Worm (Caenorhabditis elegans): Measurements from ENCODE around the gene T19C9.8.

T19C9.8 gene

ce11 chrV:17238799-17239198 is at the start of gene T19C9.8:
Gene T19C9.8 (plus strand): TSS chrV:17239097.
- TF ChIP-seq klf-2 (GFP tag; conservative IDR thresholded peaks at IDR 0.05), result no peak
- TF ChIP-seq T22C8.4 (GFP tag; IDR thresholded peaks at IDR 0.05), result no peak
- no peak for TF ChIP-seq ref-1 (GFP tag; conservative IDR thresholded peaks at IDR 0.05)

ce11 chrV:17190399-17190798 is 48.5 kb upstream of the T19C9.8 start, which contains the start of gene str-199:
Gene str-199 (minus strand): TSS chrV:17190499.
- no peak for TF ChIP-seq T22C8.4 (GFP tag; IDR thresholded peaks at IDR 0.05)
- no peak for TF ChIP-seq ref-1 (GFP tag; conservative IDR thresholded peaks at IDR 0.05)
- TF ChIP-seq med-1 (GFP tag; optimal IDR thresholded peaks at IDR 0.05; ENCODE audit: insufficient read depth), result no peak
- TF ChIP-seq cog-1 (tag; optimal IDR thresholded peaks at IDR 0.05), result no peak
- no peak for TF ChIP-seq tab-1 (GFP tag; IDR thresholded peaks at IDR 0.05)
- TF ChIP-seq ztf-29 (GFP tag; IDR thresholded peaks at IDR 0.05), result no peak
- no peak for TF ChIP-seq klf-2 (GFP tag; conservative IDR thresholded peaks at IDR 0.05)
- TF ChIP-seq ztf-23 (GFP tag; IDR thresholded peaks at IDR 0.05), result no peak
- TF ChIP-seq flt-1 (GFP tag; IDR thresholded peaks at IDR 0.05), result no peak

- no peak for TF ChIP-seq tab-1 (GFP tag; IDR thresholded peaks at IDR 0.05)
- no peak for TF ChIP-seq T22C8.4 (GFP tag; IDR thresholded peaks at IDR 0.05)
- no peak for TF ChIP-seq cog-1 (tag; optimal IDR thresholded peaks at IDR 0.05)
- TF ChIP-seq flt-1 (GFP tag; IDR thresholded peaks at IDR 0.05), result no peak
- TF ChIP-seq klf-2 (GFP tag; conservative IDR thresholded peaks at IDR 0.05), result no peak
- no peak for TF ChIP-seq ztf-29 (GFP tag; IDR thresholded peaks at IDR 0.05)
- TF ChIP-seq ztf-23 (GFP tag; IDR thresholded peaks at IDR 0.05), result no peak
- TF ChIP-seq ref-1 (GFP tag; conservative IDR thresholded peaks at IDR 0.05), result no peak
- no peak for TF ChIP-seq med-1 (GFP tag; optimal IDR thresholded peaks at IDR 0.05; ENCODE audit: insufficient read depth)
Observed at ce11 chrV:17192238-17192637, 46.7 kb upstream of the T19C9.8 start, which contains the start of gene srz-47. Gene srz-47 (minus strand): TSS chrV:17192338.

ce11 chrV:17198926-17199325 is 40.0 kb upstream of the T19C9.8 start, which contains the start of gene srz-96:
Gene srz-96 (plus strand): TSS chrV:17199226.
- TF ChIP-seq ref-1 (GFP tag; conservative IDR thresholded peaks at IDR 0.05), result no peak
- no peak for TF ChIP-seq tab-1 (GFP tag; IDR thresholded peaks at IDR 0.05)
- TF ChIP-seq ztf-29 (GFP tag; IDR thresholded peaks at IDR 0.05), result no peak
- no peak for TF ChIP-seq T22C8.4 (GFP tag; IDR thresholded peaks at IDR 0.05)
- TF ChIP-seq flt-1 (GFP tag; IDR thresholded peaks at IDR 0.05), result no peak
- no peak for TF ChIP-seq klf-2 (GFP tag; conservative IDR thresholded peaks at IDR 0.05)
- TF ChIP-seq med-1 (GFP tag; optimal IDR thresholded peaks at IDR 0.05; ENCODE audit: insufficient read depth), result no peak
- TF ChIP-seq cog-1 (tag; optimal IDR thresholded peaks at IDR 0.05), result no peak

- no peak for TF ChIP-seq klf-2 (GFP tag; conservative IDR thresholded peaks at IDR 0.05)
Observed at ce11 chrV:17201847-17202246, 37.0 kb upstream of the T19C9.8 start, which contains the start of gene Y68A4A.10. Gene Y68A4A.10 (plus strand): TSS chrV:17202147.

- TF ChIP-seq flt-1 (GFP tag; IDR thresholded peaks at IDR 0.05), result no peak
- no peak for TF ChIP-seq ref-1 (GFP tag; conservative IDR thresholded peaks at IDR 0.05)
- TF ChIP-seq ztf-29 (GFP tag; IDR thresholded peaks at IDR 0.05), result no peak
- no peak for TF ChIP-seq T22C8.4 (GFP tag; IDR thresholded peaks at IDR 0.05)
- no peak for TF ChIP-seq cog-1 (tag; optimal IDR thresholded peaks at IDR 0.05)
- no peak for TF ChIP-seq tab-1 (GFP tag; IDR thresholded peaks at IDR 0.05)
- no peak for TF ChIP-seq klf-2 (GFP tag; conservative IDR thresholded peaks at IDR 0.05)
- TF ChIP-seq ztf-23 (GFP tag; IDR thresholded peaks at IDR 0.05), result no peak
- no peak for TF ChIP-seq med-1 (GFP tag; optimal IDR thresholded peaks at IDR 0.05; ENCODE audit: insufficient read depth)
Observed at ce11 chrV:17206469-17206868, 32.4 kb upstream of the T19C9.8 start.

ce11 chrV:17208045-17208444 is 30.9 kb upstream of the T19C9.8 start, which contains the start of gene Y68A4A.13:
Gene Y68A4A.13 (minus strand): TSS chrV:17208145.
- TF ChIP-seq ztf-23 (GFP tag; IDR thresholded peaks at IDR 0.05) (no peak), flt-1 (GFP tag; IDR thresholded peaks at IDR 0.05) (no peak), ref-1 (GFP tag; conservative IDR thresholded peaks at IDR 0.05) (no peak), klf-2 (GFP tag; conservative IDR thresholded peaks at IDR 0.05) (no peak), tab-1 (GFP tag; IDR thresholded peaks at IDR 0.05) (no peak), T22C8.4 (GFP tag; IDR thresholded peaks at IDR 0.05) (no peak), cog-1 (tag; optimal IDR thresholded peaks at IDR 0.05) (no peak), med-1 (GFP tag; optimal IDR thresholded peaks at IDR 0.05; ENCODE audit: insufficient read depth) (no peak), ztf-29 (GFP tag; IDR thresholded peaks at IDR 0.05) (no peak)

- no peak for TF ChIP-seq ztf-29 (GFP tag; IDR thresholded peaks at IDR 0.05)
- no peak for TF ChIP-seq ztf-23 (GFP tag; IDR thresholded peaks at IDR 0.05)
- no peak for TF ChIP-seq T22C8.4 (GFP tag; IDR thresholded peaks at IDR 0.05)
- no peak for TF ChIP-seq klf-2 (GFP tag; conservative IDR thresholded peaks at IDR 0.05)
- no peak for TF ChIP-seq cog-1 (tag; optimal IDR thresholded peaks at IDR 0.05)
- TF ChIP-seq ref-1 (GFP tag; conservative IDR thresholded peaks at IDR 0.05), result no peak
- TF ChIP-seq tab-1 (GFP tag; IDR thresholded peaks at IDR 0.05), result no peak
- TF ChIP-seq flt-1 (GFP tag; IDR thresholded peaks at IDR 0.05), result no peak
- TF ChIP-seq med-1 (GFP tag; optimal IDR thresholded peaks at IDR 0.05; ENCODE audit: insufficient read depth), result no peak
Observed at ce11 chrV:17211989-17212731, 26.7 kb upstream of the T19C9.8 start, which contains the start of gene srh-236. Gene srh-236 (minus strand): TSS chrV:17212039.

ce11 chrV:17212743-17213142 is 26.2 kb upstream of the T19C9.8 start, which contains the start of gene srh-113:
Gene srh-113 (plus strand): TSS chrV:17213043.
- TF ChIP-seq cog-1 (tag; optimal IDR thresholded peaks at IDR 0.05) (no peak), klf-2 (GFP tag; conservative IDR thresholded peaks at IDR 0.05) (no peak), flt-1 (GFP tag; IDR thresholded peaks at IDR 0.05) (no peak), med-1 (GFP tag; optimal IDR thresholded peaks at IDR 0.05; ENCODE audit: insufficient read depth) (no peak), T22C8.4 (GFP tag; IDR thresholded peaks at IDR 0.05) (no peak)

ce11 chrV:17215602-17216001 is 23.3 kb upstream of the T19C9.8 start:
- TF ChIP-seq tab-1 (GFP tag; IDR thresholded peaks at IDR 0.05) (no peak), med-1 (GFP tag; optimal IDR thresholded peaks at IDR 0.05; ENCODE audit: insufficient read depth) (no peak), ztf-23 (GFP tag; IDR thresholded peaks at IDR 0.05) (no peak), ztf-29 (GFP tag; IDR thresholded peaks at IDR 0.05) (no peak), cog-1 (tag; optimal IDR thresholded peaks at IDR 0.05) (no peak), klf-2 (GFP tag; conservative IDR thresholded peaks at IDR 0.05) (no peak), flt-1 (GFP tag; IDR thresholded peaks at IDR 0.05) (no peak), T22C8.4 (GFP tag; IDR thresholded peaks at IDR 0.05) (no peak), ref-1 (GFP tag; conservative IDR thresholded peaks at IDR 0.05) (no peak)
